Worm (Caenorhabditis elegans): Measurements from ENCODE around the gene cor-1.

DNA sequence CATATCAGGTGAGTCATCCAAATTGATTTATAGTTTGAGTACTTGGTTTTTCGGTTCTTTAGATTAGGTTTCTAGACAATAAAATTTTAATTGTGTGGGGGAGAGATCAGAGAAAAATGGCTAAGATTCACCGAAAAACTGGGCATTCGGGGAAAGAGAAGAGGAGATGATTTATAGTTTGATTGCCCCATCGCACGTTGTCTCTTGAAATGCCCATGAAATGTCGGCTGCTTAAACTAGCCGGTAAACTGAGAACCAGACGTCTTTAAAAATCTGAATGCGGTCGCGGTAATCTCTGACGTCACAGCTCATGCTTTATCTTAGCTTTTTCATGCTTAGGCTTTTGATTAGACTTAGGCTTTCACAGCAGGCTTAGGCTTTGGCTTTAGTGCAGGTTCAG lies 48.0 kb downstream of the cor-1 start:
- TF ChIP-seq F23B12.7 (tag; optimal IDR thresholded peaks at IDR 0.05; ENCODE audit: insufficient read depth) (no peak), hmg-1.2 (GFP tag; IDR thresholded peaks at IDR 0.05) (no peak), mxl-1 (tag; optimal IDR thresholded peaks at IDR 0.05) (no peak), unc-62 (GFP tag; optimal IDR thresholded peaks at IDR 0.05) (no peak), madf-10 (tag; optimal IDR thresholded peaks at IDR 0.05) (no peak), sea-2 (GFP tag; IDR thresholded peaks at IDR 0.05) (no peak), ztf-25 (GFP tag; IDR thresholded peaks at IDR 0.05) (no peak), sptf-2 (GFP tag; optimal IDR thresholded peaks at IDR 0.05) (no peak), ZK185.1 (tag; optimal IDR thresholded peaks at IDR 0.05; ENCODE audit: poor library complexity, severe bottlenecking) (no peak), F49E8.2 (tag; optimal IDR thresholded peaks at IDR 0.05; ENCODE audit: insufficient read depth) (no peak), lsy-27 (tag; optimal IDR thresholded peaks at IDR 0.05; ENCODE audit: borderline replicate concordance, insufficient read depth) (no peak)
